Worm (Caenorhabditis elegans): ENCODE measurements around the gene R09A1.3.

DNA sequence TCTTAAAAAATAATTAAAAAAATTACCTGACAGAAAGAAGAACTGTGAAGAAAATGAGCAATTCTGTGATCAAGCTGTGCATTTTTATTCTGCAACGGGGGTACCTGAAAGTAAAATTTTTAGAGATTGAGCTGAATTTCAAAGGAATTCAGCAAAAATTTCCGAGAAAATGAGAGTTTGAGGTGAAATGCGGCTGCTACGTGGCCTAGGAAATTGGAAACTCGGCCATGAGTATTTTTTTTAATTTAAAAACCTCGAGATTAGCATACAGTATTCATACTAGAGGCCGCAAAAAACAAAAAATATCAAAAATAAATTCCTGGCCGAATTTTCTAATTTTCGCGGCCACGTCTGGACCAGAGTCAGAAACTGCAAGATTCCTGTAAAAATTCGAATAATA is 6.4 kb upstream of the R09A1.3 start, which contains the start of gene flp-34:
- TF ChIP-seq ama-1 (optimal IDR thresholded peaks at IDR 0.05): no peak
- no peak for TF ChIP-seq tbx-11 (GFP tag; IDR thresholded peaks at IDR 0.05)
- TF ChIP-seq flt-1 (GFP tag; IDR thresholded peaks at IDR 0.05): no peak
- TF ChIP-seq tra-4 (tag; optimal IDR thresholded peaks at IDR 0.05): no peak
- TF ChIP-seq sea-1 (GFP tag; conservative IDR thresholded peaks at IDR 0.05): no peak
- TF ChIP-seq B0310.2 (tag; optimal IDR thresholded peaks at IDR 0.05): no peak
- TF ChIP-seq hnd-1 (tag; optimal IDR thresholded peaks at IDR 0.05): no peak
- TF ChIP-seq hmg-4 (GFP tag; optimal IDR thresholded peaks at IDR 0.05): no peak
- TF ChIP-seq pes-1 (GFP tag; IDR thresholded peaks at IDR 0.05): no peak
- TF ChIP-seq ets-7 (tag; optimal IDR thresholded peaks at IDR 0.05): no peak
- TF ChIP-seq ceh-36 (tag; optimal IDR thresholded peaks at IDR 0.05): no peak
- no peak for TF ChIP-seq F13C5.2 (tag; optimal IDR thresholded peaks at IDR 0.05)
